In genomic region chr3L:13412200-13412885, dm6 we compare ENCODE assay signal across 1 fruit fly cellular context.
TF ChIP-seq lines count a peak whose summit lies in the region.

CG10222 (minus strand) TSS chr3L:13412453.
flr (plus strand) TSS chr3L:13412843.

TF ChIP-seq in whole organism, embryonic, 481 proteins besides CTCF, POLR2A, EP300 and RAD21 (continued from another document and continues in another):
- TF ChIP-seq cas (GFP tag; IDR thresholded peaks at IDR 0.05; lab: Robert Waterston, UW), result no peak
- no peak for TF ChIP-seq lbe (GFP tag; optimal IDR thresholded peaks at IDR 0.05; lab: Kevin White, UChicago)
- no peak for TF ChIP-seq CG32772 (GFP tag; IDR thresholded peaks at IDR 0.05; lab: Robert Waterston, UW)
- peak; percentile 70 for TF ChIP-seq CG2116 (GFP tag; optimal IDR thresholded peaks at IDR 0.05; lab: Kevin White, UChicago)
- peak; percentile 42 for TF ChIP-seq CG12391 (tag; optimal IDR thresholded peaks at IDR 0.05; lab: Kevin White, UChicago)
- TF ChIP-seq ind (GFP tag; optimal IDR thresholded peaks at IDR 0.05; lab: Kevin White, UChicago), result peak; percentile 12
- no peak for TF ChIP-seq Hsf (GFP tag; optimal IDR thresholded peaks at IDR 0.05; lab: Kevin White, UChicago)
- TF ChIP-seq Opbp (GFP tag; IDR thresholded peaks at IDR 0.05; lab: Robert Waterston, UW; ENCODE audit: partially characterized antibody), result peak; percentile 74
- TF ChIP-seq otp (GFP tag; IDR thresholded peaks at IDR 0.05; lab: Robert Waterston, UW), result no peak
- no peak for TF ChIP-seq Bteb2 (GFP tag; optimal IDR thresholded peaks at IDR 0.05; lab: Kevin White, UChicago)
- no peak for TF ChIP-seq CG11560 (tag; IDR thresholded peaks at IDR 0.05; lab: Robert Waterston, UW)
- TF ChIP-seq ase (GFP tag; IDR thresholded peaks at IDR 0.05; lab: Robert Waterston, UW), result no peak
- TF ChIP-seq hkb (optimal IDR thresholded peaks at IDR 0.05; lab: Kevin White, UChicago), result no peak
- no peak for TF ChIP-seq hkb (GFP tag; IDR thresholded peaks at IDR 0.05; lab: Robert Waterston, UW)
- TF ChIP-seq danr (GFP tag; IDR thresholded peaks at IDR 0.05; lab: Robert Waterston, UW), result no peak
- no peak for TF ChIP-seq CG13775 (GFP tag; optimal IDR thresholded peaks at IDR 0.05; lab: Kevin White, UChicago)
- peak; percentile 69 for TF ChIP-seq CG14860 (GFP tag; IDR thresholded peaks at IDR 0.05; lab: Robert Waterston, UW; ENCODE audit: partially characterized antibody)
- no peak for TF ChIP-seq Rx (GFP tag; IDR thresholded peaks at IDR 0.05; lab: Robert Waterston, UW)
- no peak for TF ChIP-seq stc (GFP tag; IDR thresholded peaks at IDR 0.05; lab: Robert Waterston, UW)
- TF ChIP-seq CG7963 (GFP tag; IDR thresholded peaks at IDR 0.05; lab: Robert Waterston, UW; ENCODE audit: partially characterized antibody), result 0 out of 3 replicates have a peak, but pooled peaks have one; percentile 44
- no peak for TF ChIP-seq CG10274 (GFP tag; optimal IDR thresholded peaks at IDR 0.05; lab: Kevin White, UChicago)
- TF ChIP-seq cato (GFP tag; optimal IDR thresholded peaks at IDR 0.05; lab: Kevin White, UChicago; ENCODE audit: borderline replicate concordance), result no peak
- no peak for TF ChIP-seq CG11696 (GFP tag; IDR thresholded peaks at IDR 0.05; lab: Robert Waterston, UW)
- no peak for TF ChIP-seq Mrtf (GFP tag; IDR thresholded peaks at IDR 0.05; lab: Robert Waterston, UW)
- no peak for TF ChIP-seq Trl (optimal IDR thresholded peaks at IDR 0.05; lab: Kevin White, UChicago)
- TF ChIP-seq Trl (GFP tag; optimal IDR thresholded peaks at IDR 0.05; lab: Kevin White, UChicago), result no peak
- no peak for TF ChIP-seq bigmax (GFP tag; optimal IDR thresholded peaks at IDR 0.05; lab: Kevin White, UChicago)
- TF ChIP-seq Ptx1 (GFP tag; IDR thresholded peaks at IDR 0.05; lab: Robert Waterston, UW), result no peak
- TF ChIP-seq Awh (GFP tag; IDR thresholded peaks at IDR 0.05; lab: Robert Waterston, UW), result no peak
- TF ChIP-seq pan (optimal IDR thresholded peaks at IDR 0.05; lab: Kevin White, UChicago), result no peak
- TF ChIP-seq pan (GFP tag; optimal IDR thresholded peaks at IDR 0.05 in 1 of 2, IDR thresholded peaks at IDR 0.05 in 1 of 2), result no peak
- TF ChIP-seq kni (GFP tag; optimal IDR thresholded peaks at IDR 0.05; lab: Kevin White, UChicago), result no peak
- no peak for TF ChIP-seq ERR (GFP tag; optimal IDR thresholded peaks at IDR 0.05; lab: Kevin White, UChicago)
- no peak for TF ChIP-seq CG11695 (GFP tag; IDR thresholded peaks at IDR 0.05; lab: Robert Waterston, UW)
- no peak for TF ChIP-seq CG11504 (tag; optimal IDR thresholded peaks at IDR 0.05; lab: Kevin White, UChicago)
- TF ChIP-seq Ets97D (GFP tag; optimal IDR thresholded peaks at IDR 0.05; lab: Kevin White, UChicago), result peak; percentile 13
- peak; percentile 41 for TF ChIP-seq trem (tag; optimal IDR thresholded peaks at IDR 0.05; lab: Kevin White, UChicago)
- TF ChIP-seq ara (GFP tag; IDR thresholded peaks at IDR 0.05; lab: Robert Waterston, UW), result no peak
- no peak for TF ChIP-seq ttk (GFP tag; IDR thresholded peaks at IDR 0.05; lab: Robert Waterston, UW)
- TF ChIP-seq trh (GFP tag; optimal IDR thresholded peaks at IDR 0.05; lab: Kevin White, UChicago), result no peak
- TF ChIP-seq klu (GFP tag; IDR thresholded peaks at IDR 0.05; lab: Robert Waterston, UW), result no peak
- no peak for TF ChIP-seq bab2 (GFP tag; optimal IDR thresholded peaks at IDR 0.05; lab: Kevin White, UChicago)
- TF ChIP-seq CG16813 (GFP tag; IDR thresholded peaks at IDR 0.05; lab: Robert Waterston, UW; ENCODE audit: partially characterized antibody), result peak; percentile 75
- no peak for TF ChIP-seq D19B (GFP tag; optimal IDR thresholded peaks at IDR 0.05; lab: Kevin White, UChicago)
- TF ChIP-seq dati (GFP tag; IDR thresholded peaks at IDR 0.05; lab: Robert Waterston, UW), result no peak
- TF ChIP-seq CG5180 (GFP tag; optimal IDR thresholded peaks at IDR 0.05; lab: Kevin White, UChicago), result no peak
- no peak for TF ChIP-seq CG9609 (GFP tag; optimal IDR thresholded peaks at IDR 0.05; lab: Kevin White, UChicago)
- TF ChIP-seq H2.0 (GFP tag; IDR thresholded peaks at IDR 0.05; lab: Robert Waterston, UW), result no peak
- no peak for TF ChIP-seq Sox102F (GFP tag; optimal IDR thresholded peaks at IDR 0.05; lab: Kevin White, UChicago)
- TF ChIP-seq CG8388 (GFP tag; optimal IDR thresholded peaks at IDR 0.05; lab: Kevin White, UChicago), result no peak
- no peak for TF ChIP-seq gsb (GFP tag; IDR thresholded peaks at IDR 0.05; lab: Robert Waterston, UW)
- no peak for TF ChIP-seq toy (GFP tag; IDR thresholded peaks at IDR 0.05; lab: Robert Waterston, UW)
- TF ChIP-seq Dll (GFP tag; IDR thresholded peaks at IDR 0.05; lab: Robert Waterston, UW; ENCODE audit: partially characterized antibody), result peak; percentile 85
- TF ChIP-seq MTF-1 (GFP tag; optimal IDR thresholded peaks at IDR 0.05; lab: Kevin White, UChicago; ENCODE audit: borderline replicate concordance), result no peak
- TF ChIP-seq CG7928 (GFP tag; optimal IDR thresholded peaks at IDR 0.05; lab: Kevin White, UChicago), result no peak
- TF ChIP-seq slp2 (GFP tag; optimal IDR thresholded peaks at IDR 0.05; lab: Kevin White, UChicago), result no peak
- TF ChIP-seq run (tag; optimal IDR thresholded peaks at IDR 0.05; lab: Kevin White, UChicago), result no peak
- TF ChIP-seq CG6813 (GFP tag; optimal IDR thresholded peaks at IDR 0.05; lab: Kevin White, UChicago), result no peak
- no peak for TF ChIP-seq Mad (GFP tag; optimal IDR thresholded peaks at IDR 0.05; lab: Kevin White, UChicago)
- TF ChIP-seq Taf1 (GFP tag; IDR thresholded peaks at IDR 0.05; lab: Robert Waterston, UW), result no peak
- no peak for TF ChIP-seq sens (GFP tag; lab: Kevin White, UChicago)
- TF ChIP-seq ATbp (GFP tag; optimal IDR thresholded peaks at IDR 0.05; lab: Kevin White, UChicago), result no peak
- TF ChIP-seq Tbp (GFP tag; optimal IDR thresholded peaks at IDR 0.05; lab: Kevin White, UChicago), result no peak
- peak; percentile 66; the same call in 1 of the 2 replicates for TF ChIP-seq hbn (GFP tag; IDR thresholded peaks at IDR 0.05; lab: Robert Waterston, UW; ENCODE audit: partially characterized antibody)
- TF ChIP-seq tll (GFP tag; optimal IDR thresholded peaks at IDR 0.05; lab: Kevin White, UChicago), result no peak
- no peak for TF ChIP-seq mam (GFP tag; optimal IDR thresholded peaks at IDR 0.05; lab: Kevin White, UChicago)
- no peak for TF ChIP-seq CG3407 (GFP tag; optimal IDR thresholded peaks at IDR 0.05; lab: Kevin White, UChicago)
- TF ChIP-seq CG11723 (GFP tag; optimal IDR thresholded peaks at IDR 0.05; lab: Kevin White, UChicago), result no peak
- no peak for TF ChIP-seq CG6765 (GFP tag; optimal IDR thresholded peaks at IDR 0.05; lab: Kevin White, UChicago)
- no peak for TF ChIP-seq Med (GFP tag; lab: Kevin White, UChicago)
- TF ChIP-seq tap (tag; optimal IDR thresholded peaks at IDR 0.05; lab: Kevin White, UChicago), result no peak
- TF ChIP-seq ac (GFP tag; optimal IDR thresholded peaks at IDR 0.05; lab: Kevin White, UChicago), result no peak
- TF ChIP-seq CG15696 (tag; optimal IDR thresholded peaks at IDR 0.05; lab: Kevin White, UChicago), result no peak
- no peak for TF ChIP-seq CG15073 (GFP tag; optimal IDR thresholded peaks at IDR 0.05; lab: Kevin White, UChicago)
- TF ChIP-seq CG17568 (GFP tag; optimal IDR thresholded peaks at IDR 0.05; lab: Kevin White, UChicago), result no peak
- no peak for TF ChIP-seq CG4730 (GFP tag; IDR thresholded peaks at IDR 0.05; lab: Robert Waterston, UW)
- TF ChIP-seq Camta (GFP tag; optimal IDR thresholded peaks at IDR 0.05; lab: Kevin White, UChicago), result no peak
- TF ChIP-seq tgo (GFP tag; IDR thresholded peaks at IDR 0.05; lab: Robert Waterston, UW), result no peak
- TF ChIP-seq onecut (GFP tag; IDR thresholded peaks at IDR 0.05; lab: Robert Waterston, UW), result no peak
- TF ChIP-seq z (GFP tag; IDR thresholded peaks at IDR 0.05; lab: Robert Waterston, UW), result no peak
- TF ChIP-seq CG30020 (tag; optimal IDR thresholded peaks at IDR 0.05; lab: Kevin White, UChicago), result no peak
- no peak for TF ChIP-seq CG30431 (GFP tag; optimal IDR thresholded peaks at IDR 0.05; lab: Kevin White, UChicago)
- TF ChIP-seq luna (GFP tag; optimal IDR thresholded peaks at IDR 0.05; lab: Kevin White, UChicago), result no peak
- TF ChIP-seq Hand (GFP tag; optimal IDR thresholded peaks at IDR 0.05; lab: Kevin White, UChicago), result no peak
- TF ChIP-seq tup (GFP tag; optimal IDR thresholded peaks at IDR 0.05; lab: Kevin White, UChicago), result no peak
- TF ChIP-seq abd-A (tag; optimal IDR thresholded peaks at IDR 0.05; lab: Kevin White, UChicago), result no peak
- no peak for TF ChIP-seq Lpt (GFP tag; optimal IDR thresholded peaks at IDR 0.05; lab: Kevin White, UChicago)
- TF ChIP-seq HmgD (GFP tag; optimal IDR thresholded peaks at IDR 0.05; lab: Kevin White, UChicago), result no peak
- peak; percentile 5 for TF ChIP-seq CG15269 (tag; optimal IDR thresholded peaks at IDR 0.05; lab: Kevin White, UChicago)
- 0 out of 2 replicates have a peak, but pooled peaks have one; percentile 8 for TF ChIP-seq CG9215 (GFP tag; IDR thresholded peaks at IDR 0.05; lab: Robert Waterston, UW)
- TF ChIP-seq usp (GFP tag; optimal IDR thresholded peaks at IDR 0.05; lab: Kevin White, UChicago), result no peak
- peak; percentile 65 for TF ChIP-seq MBD-R2 (GFP tag; IDR thresholded peaks at IDR 0.05; lab: Robert Waterston, UW)
- TF ChIP-seq tna (GFP tag; IDR thresholded peaks at IDR 0.05; lab: Robert Waterston, UW; ENCODE audit: partially characterized antibody), result peak; percentile 22; the same call in 1 of the 2 replicates
- TF ChIP-seq pfk (GFP tag; optimal IDR thresholded peaks at IDR 0.05; lab: Kevin White, UChicago), result no peak
- 0 out of 3 replicates have a peak, but pooled peaks have one; percentile 10 for TF ChIP-seq zen2 (GFP tag; IDR thresholded peaks at IDR 0.05; lab: Robert Waterston, UW; ENCODE audit: partially characterized antibody)
- no peak for TF ChIP-seq CG4404 (GFP tag; IDR thresholded peaks at IDR 0.05; lab: Robert Waterston, UW)
- no peak for TF ChIP-seq CG8765 (GFP tag; IDR thresholded peaks at IDR 0.05; lab: Robert Waterston, UW)
- peak; percentile 73 for TF ChIP-seq BEAF-32 (GFP tag; optimal IDR thresholded peaks at IDR 0.05; lab: Kevin White, UChicago)
- no peak for TF ChIP-seq CG8478 (optimal IDR thresholded peaks at IDR 0.05; lab: Kevin White, UChicago)
- no peak for TF ChIP-seq CG14050 (GFP tag; IDR thresholded peaks at IDR 0.05; lab: Robert Waterston, UW)
- peak; percentile 27 for TF ChIP-seq Meics (GFP tag; optimal IDR thresholded peaks at IDR 0.05; lab: Kevin White, UChicago)
- no peak for TF ChIP-seq fru (optimal IDR thresholded peaks at IDR 0.05; lab: Kevin White, UChicago)
- peak; percentile 71 for TF ChIP-seq unc-4 (GFP tag; IDR thresholded peaks at IDR 0.05; lab: Robert Waterston, UW; ENCODE audit: partially characterized antibody)
- TF ChIP-seq Gsc (GFP tag; IDR thresholded peaks at IDR 0.05; lab: Robert Waterston, UW), result no peak
- TF ChIP-seq CG6854 (GFP tag; optimal IDR thresholded peaks at IDR 0.05; lab: Kevin White, UChicago), result no peak
- no peak for TF ChIP-seq CG11093 (GFP tag; IDR thresholded peaks at IDR 0.05; lab: Robert Waterston, UW)
- TF ChIP-seq sc (optimal IDR thresholded peaks at IDR 0.05; lab: Kevin White, UChicago), result no peak
- TF ChIP-seq sc (GFP tag; optimal IDR thresholded peaks at IDR 0.05; lab: Kevin White, UChicago), result no peak
- TF ChIP-seq croc (GFP tag; conservative IDR thresholded peaks at IDR 0.05; lab: Robert Waterston, UW), result no peak
- TF ChIP-seq phol (tag; optimal IDR thresholded peaks at IDR 0.05; lab: Kevin White, UChicago), result peak; percentile 36
- TF ChIP-seq fd96Cb (tag; optimal IDR thresholded peaks at IDR 0.05; lab: Kevin White, UChicago), result no peak
- TF ChIP-seq gro (GFP tag; optimal IDR thresholded peaks at IDR 0.05; lab: Kevin White, UChicago), result no peak
- no peak for TF ChIP-seq Optix (GFP tag; IDR thresholded peaks at IDR 0.05; lab: Robert Waterston, UW)
- TF ChIP-seq CG12104 (GFP tag; optimal IDR thresholded peaks at IDR 0.05; lab: Kevin White, UChicago), result peak; percentile 20
- TF ChIP-seq ap (GFP tag; IDR thresholded peaks at IDR 0.05; lab: Robert Waterston, UW), result no peak
- no peak for TF ChIP-seq Fer1 (GFP tag; optimal IDR thresholded peaks at IDR 0.05; lab: Kevin White, UChicago)
- TF ChIP-seq CG9727 (GFP tag; optimal IDR thresholded peaks at IDR 0.05; lab: Kevin White, UChicago), result peak; percentile 17
- TF ChIP-seq CG33557 (GFP tag; optimal IDR thresholded peaks at IDR 0.05; lab: Kevin White, UChicago), result no peak
- no peak for TF ChIP-seq ham (GFP tag; IDR thresholded peaks at IDR 0.05; lab: Robert Waterston, UW)
- no peak for TF ChIP-seq CG10462 (GFP tag; optimal IDR thresholded peaks at IDR 0.05; lab: Kevin White, UChicago)
- TF ChIP-seq CG1233 (GFP tag; optimal IDR thresholded peaks at IDR 0.05; lab: Kevin White, UChicago), result no peak
- TF ChIP-seq CG6683 (GFP tag; optimal IDR thresholded peaks at IDR 0.05; lab: Kevin White, UChicago), result no peak
- TF ChIP-seq CG17612 (GFP tag; IDR thresholded peaks at IDR 0.05; lab: Robert Waterston, UW), result no peak
- TF ChIP-seq sens-2 (GFP tag; IDR thresholded peaks at IDR 0.05; lab: Robert Waterston, UW), result no peak
- TF ChIP-seq Atf-2 (GFP tag; optimal IDR thresholded peaks at IDR 0.05; lab: Kevin White, UChicago), result no peak
- TF ChIP-seq CG11085 (GFP tag; IDR thresholded peaks at IDR 0.05; lab: Robert Waterston, UW), result no peak
- TF ChIP-seq E2f1 (GFP tag; IDR thresholded peaks at IDR 0.05; lab: Robert Waterston, UW), result no peak
- no peak for TF ChIP-seq so (GFP tag; IDR thresholded peaks at IDR 0.05; lab: Robert Waterston, UW)
- peak; percentile 20 for TF ChIP-seq lab (GFP tag; optimal IDR thresholded peaks at IDR 0.05; lab: Kevin White, UChicago)
- TF ChIP-seq CG3281 (GFP tag; optimal IDR thresholded peaks at IDR 0.05; lab: Kevin White, UChicago), result peak; percentile 15
- TF ChIP-seq NfI (GFP tag; optimal IDR thresholded peaks at IDR 0.05; lab: Kevin White, UChicago), result no peak
- no peak for TF ChIP-seq CG14667 (GFP tag; IDR thresholded peaks at IDR 0.05; lab: Robert Waterston, UW)
- no peak for TF ChIP-seq CG3847 (GFP tag; IDR thresholded peaks at IDR 0.05; lab: Robert Waterston, UW)
- TF ChIP-seq Jarid2 (GFP tag; optimal IDR thresholded peaks at IDR 0.05; lab: Kevin White, UChicago), result no peak
- no peak for TF ChIP-seq cwo (GFP tag; optimal IDR thresholded peaks at IDR 0.05; lab: Kevin White, UChicago)
- peak; percentile 14; the same call in 1 of the 3 replicates for TF ChIP-seq jigr1 (GFP tag; IDR thresholded peaks at IDR 0.05; lab: Robert Waterston, UW)
- no peak for TF ChIP-seq slou (GFP tag; optimal IDR thresholded peaks at IDR 0.05; lab: Kevin White, UChicago)
- no peak for TF ChIP-seq ssp (GFP tag; IDR thresholded peaks at IDR 0.05; lab: Robert Waterston, UW)
- no peak for TF ChIP-seq CG10654 (GFP tag; optimal IDR thresholded peaks at IDR 0.05; lab: Kevin White, UChicago)
